Worm (Caenorhabditis elegans): ENCODE data around the gene D1022.9.

Gene D1022.9

DNA sequence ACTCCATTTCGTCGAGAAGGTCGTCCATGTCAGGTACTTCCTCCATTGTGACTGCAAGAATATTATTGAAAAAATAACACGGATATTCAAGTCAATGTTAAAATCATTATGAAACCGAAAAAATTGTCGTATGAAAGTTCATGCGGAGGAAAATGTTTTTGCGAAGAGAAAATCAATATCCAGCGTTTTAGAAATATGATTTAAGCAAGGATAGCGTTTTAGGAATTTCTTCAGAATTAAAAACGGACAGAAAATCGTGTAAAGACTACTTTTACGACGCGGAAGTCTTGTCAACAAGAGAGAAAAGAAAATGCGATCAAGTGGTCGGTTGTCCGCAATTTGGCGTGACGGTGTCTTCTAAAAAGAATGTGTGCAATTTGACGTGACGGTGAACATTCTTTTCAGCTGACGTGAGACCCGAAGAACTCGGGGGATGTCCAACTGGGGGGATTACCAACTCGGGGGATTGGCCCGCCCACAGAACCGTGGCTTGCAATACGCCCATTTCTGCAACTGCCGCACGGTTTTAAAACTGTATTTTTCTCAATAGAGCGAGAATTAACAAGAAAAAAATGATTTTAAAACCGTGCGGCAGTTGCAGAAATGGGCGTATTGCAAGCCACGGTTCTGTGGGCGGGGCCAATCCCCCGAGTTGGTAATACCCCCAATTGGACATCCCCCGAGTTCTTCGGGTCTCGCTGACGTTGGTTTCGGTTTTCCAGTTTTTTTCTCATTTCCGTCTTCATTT, 10.8 kb downstream of the D1022.9 start, which contains the start of the genes aka-1 and ubc-6 (continued):
- TF ChIP-seq nhr-6 (tag; optimal IDR thresholded peaks at IDR 0.05) (peak; percentile 22), dmd-6 (GFP tag; IDR thresholded peaks at IDR 0.05) (peak; percentile 94), lin-39 (tag; optimal IDR thresholded peaks at IDR 0.05) (no peak), tag-97 (GFP tag; IDR thresholded peaks at IDR 0.05) (no peak), dmd-9 (GFP tag; IDR thresholded peaks at IDR 0.05) (peak; percentile 89), attf-4 (tag; optimal IDR thresholded peaks at IDR 0.05) (no peak), jun-1 (tag; optimal IDR thresholded peaks at IDR 0.05) (peak; percentile 21), Y48G9A.11 (GFP tag; IDR thresholded peaks at IDR 0.05) (peak; percentile 90), php-3 (GFP tag; IDR thresholded peaks at IDR 0.05) (peak; percentile 84), nhr-11 (tag; optimal IDR thresholded peaks at IDR 0.05) (peak; percentile 72), sdz-12 (GFP tag; optimal IDR thresholded peaks at IDR 0.05) (no peak), fos-1 (tag; optimal IDR thresholded peaks at IDR 0.05) (no peak), T20F7.1 (GFP tag; optimal IDR thresholded peaks at IDR 0.05) (peak; percentile 89), lin-29 (GFP tag; IDR thresholded peaks at IDR 0.05) (peak; percentile 80), lin-1 (GFP tag; IDR thresholded peaks at IDR 0.05) (peak; percentile 87), Y105C5A.15 (GFP tag; IDR thresholded peaks at IDR 0.05) (peak; percentile 68; the same call in 1 of the 2 replicates), aha-1 (tag) (peak; percentile 44), ces-1 (GFP tag; optimal IDR thresholded peaks at IDR 0.05) (peak; percentile 24), snpc-1.2 (GFP tag; IDR thresholded peaks at IDR 0.05) (peak; percentile 83), arid-1 (GFP tag; conservative IDR thresholded peaks at IDR 0.05) (peak; percentile 95), R02D3.7 (tag; optimal IDR thresholded peaks at IDR 0.05) (no peak), daf-8 (GFP tag; IDR thresholded peaks at IDR 0.05) (no peak), lin-38 (GFP tag; IDR thresholded peaks at IDR 0.05) (peak; percentile 95), skn-1 (tag; optimal IDR thresholded peaks at IDR 0.05) (no peak), lsy-2 (tag; optimal IDR thresholded peaks at IDR 0.05) (peak; percentile 72 to 86), ztf-7 (tag; optimal IDR thresholded peaks at IDR 0.05) (peak; percentile 14), mxl-2 (GFP tag; conservative IDR thresholded peaks at IDR 0.05) (peak; percentile 70; the same call in 1 of the 2 replicates), zag-1 (tag; optimal IDR thresholded peaks at IDR 0.05) (no peak), ctbp-1 (GFP tag; IDR thresholded peaks at IDR 0.05) (peak; percentile 95), dve-1 (tag; optimal IDR thresholded peaks at IDR 0.05; ENCODE audit: insufficient read depth) (peak; percentile 91), lin-13 (GFP tag; optimal IDR thresholded peaks at IDR 0.05) (peak; percentile 75), gei-8 (GFP tag; optimal IDR thresholded peaks at IDR 0.05) (peak; percentile 11), lin-15B (tag; optimal IDR thresholded peaks at IDR 0.05) (no peak), zfp-2 (tag; optimal IDR thresholded peaks at IDR 0.05) (peak; percentile 60), mdt-29 (GFP tag; IDR thresholded peaks at IDR 0.05) (peak; percentile 90), nhr-76 (tag; optimal IDR thresholded peaks at IDR 0.05) (peak; percentile 8), F10B5.3 (tag; optimal IDR thresholded peaks at IDR 0.05) (no peak), daf-12 (tag; optimal IDR thresholded peaks at IDR 0.05) (no peak), ztf-11 (tag; optimal IDR thresholded peaks at IDR 0.05) (no peak), daf-16 (GFP tag; optimal IDR thresholded peaks at IDR 0.05) (peak; percentile 28 to 67), daf-16 (tag; optimal IDR thresholded peaks at IDR 0.05) (no peak), duxl-1 (tag; optimal IDR thresholded peaks at IDR 0.05; ENCODE audit: poor library complexity) (peak; percentile 49), rbr-2 (tag; optimal IDR thresholded peaks at IDR 0.05) (peak; percentile 93), aly-2 (tag; optimal IDR thresholded peaks at IDR 0.05) (no peak), zip-2 (tag; optimal IDR thresholded peaks at IDR 0.05) (peak; percentile 23), nhr-41 (GFP tag; IDR thresholded peaks at IDR 0.05) (peak; percentile 61; the same call in 1 of the 2 replicates), F44E2.7 (GFP tag; IDR thresholded peaks at IDR 0.05) (0 out of 2 replicates have a peak, but pooled peaks have one; percentile 24), nhr-77 (tag; optimal IDR thresholded peaks at IDR 0.05) (peak; percentile 61), ceh-44 (GFP tag; IDR thresholded peaks at IDR 0.05) (peak; percentile 88), nhr-10 (tag; optimal IDR thresholded peaks at IDR 0.05) (peak; percentile 56), cey-2 (tag; optimal IDR thresholded peaks at IDR 0.05; ENCODE audit: borderline replicate concordance, insufficient read depth) (no peak)

Data from whole organism, L4 larva.